Fruit fly (Drosophila melanogaster) whole organism, embryonic: Measurements from ENCODE around the gene cactin.

Experiments
- Ada2b ChIP-seq: fragments of 200-800 bp; sonication (Bioruptor generic); IDR thresholded peaks from 2 replicates; pipeline ENCODE4 v1.3.6; 2022; ENCODE audit warnings: missing biosample characterization, missing genetic modification characterization
- Adf1 ChIP-seq: fragments of 200-800 bp; sonication (Bioruptor generic); IDR thresholded peaks from 2 replicates; pipeline ENCODE4 v1.3.6; 2022; ENCODE audit warnings: missing biosample characterization, missing genetic modification characterization
- CG10274 ChIP-seq: fragments of 200-800 bp; sonication (Bioruptor generic); optimal IDR thresholded peaks from 3 replicates; lab custom pipeline; 2017; ENCODE audit warnings: missing biosample characterization, mild to moderate bottlenecking, missing genetic modification characterization
- CG11085 ChIP-seq: fragments of 200-800 bp; sonication (Bioruptor generic); IDR thresholded peaks from 2 replicates; pipeline ENCODE4 v1.3.6; 2022; ENCODE audit warnings: missing biosample characterization, missing genetic modification characterization
- CG11560 ChIP-seq: fragments of 200-800 bp; sonication (Bioruptor generic); IDR thresholded peaks from 3 replicates; pipeline ENCODE4 v1.3.6; 2022; ENCODE audit warnings: missing biosample characterization, missing genetic modification characterization
- CG11723 ChIP-seq: fragments of 200-800 bp; sonication (Bioruptor generic); optimal IDR thresholded peaks from 2 replicates; lab custom pipeline; 2017; ENCODE audit warnings: missing biosample characterization, mild to moderate bottlenecking, missing genetic modification characterization
- CG12299 ChIP-seq: fragments of 200-800 bp; sonication (Bioruptor generic); optimal IDR thresholded peaks from 2 replicates; lab custom pipeline; 2018; ENCODE audit warnings: missing biosample characterization, mild to moderate bottlenecking, missing genetic modification characterization
- CG12659 ChIP-seq: fragments of 200-800 bp; sonication (Bioruptor generic); optimal IDR thresholded peaks from 3 replicates; lab custom pipeline; 2017; ENCODE audit warnings: mild to moderate bottlenecking, missing biosample characterization, missing genetic modification reagents, missing genetic modification characterization
- CG12769 ChIP-seq: fragments of 200-800 bp; sonication (Bioruptor generic); optimal IDR thresholded peaks from 2 replicates; lab custom pipeline; 2019; ENCODE audit warnings: missing biosample characterization, mild to moderate bottlenecking, missing genetic modification characterization, moderate library complexity
- CG13287 ChIP-seq: fragments of 200-800 bp; sonication (Bioruptor generic); IDR thresholded peaks from 2 replicates; pipeline ENCODE4 v1.3.6; 2022; ENCODE audit warnings: missing biosample characterization, missing genetic modification characterization; ENCODE audit not compliant: partially characterized antibody
- CG14965 ChIP-seq: fragments of 200-800 bp; sonication (Bioruptor generic); optimal IDR thresholded peaks from 2 replicates; lab custom pipeline; 2016; ENCODE audit warnings: missing biosample characterization, missing genetic modification characterization, borderline replicate concordance
- CG17802 ChIP-seq: fragments of 200-800 bp; sonication (Bioruptor generic); optimal IDR thresholded peaks from 2 replicates; lab custom pipeline; 2018; ENCODE audit warnings: missing biosample characterization, mild to moderate bottlenecking, missing genetic modification characterization, moderate library complexity
- CG18599 ChIP-seq: fragments of 200-800 bp; sonication (Bioruptor generic); optimal IDR thresholded peaks from 3 replicates; lab custom pipeline; 2017; ENCODE audit warnings: missing biosample characterization, missing genetic modification characterization, mild to moderate bottlenecking, moderate library complexity, missing genetic modification reagents
- CG2875 ChIP-seq: fragments of 200-800 bp; sonication (Bioruptor generic); optimal IDR thresholded peaks from 2 replicates; lab custom pipeline; 2017; ENCODE audit warnings: missing biosample characterization, mild to moderate bottlenecking, missing genetic modification characterization, missing genetic modification reagents
- CG3065 ChIP-seq: fragments of 200-800 bp; sonication (Bioruptor generic); optimal IDR thresholded peaks from 2 replicates; lab custom pipeline; 2016; ENCODE audit warnings: missing biosample characterization, missing genetic modification characterization
- CG31365 ChIP-seq: fragments of 200-800 bp; sonication (Bioruptor generic); optimal IDR thresholded peaks from 2 replicates; lab custom pipeline; 2018; ENCODE audit warnings: missing biosample characterization, mild to moderate bottlenecking, missing genetic modification characterization
- CG42726 ChIP-seq: fragments of 200-800 bp; sonication (Bioruptor generic); IDR thresholded peaks from 2 replicates; pipeline ENCODE4 v1.3.6; 2022; ENCODE audit warnings: missing biosample characterization, missing genetic modification characterization; ENCODE audit not compliant: partially characterized antibody
- CG4360 ChIP-seq: fragments of 200-800 bp; sonication (Bioruptor generic); IDR thresholded peaks from 2 replicates; pipeline ENCODE4 v1.3.6; 2022; ENCODE audit warnings: missing biosample characterization, missing genetic modification characterization
- CG6654 ChIP-seq: fragments of 200-800 bp; sonication (Bioruptor generic); optimal IDR thresholded peaks from 2 replicates; lab custom pipeline; 2017; ENCODE audit warnings: missing biosample characterization, mild to moderate bottlenecking, missing genetic modification characterization
- CG6813 ChIP-seq: fragments of 200-800 bp; sonication (Bioruptor generic); optimal IDR thresholded peaks from 2 replicates; lab custom pipeline; 2017; ENCODE audit warnings: missing biosample characterization, missing genetic modification characterization, mild to moderate bottlenecking, moderate library complexity, missing genetic modification reagents
- Dfd ChIP-seq, 2 experiments: fragments of >200 bp; optimal IDR thresholded peaks; 2 replicates each; lab custom pipeline; 2017; ENCODE audit warnings: missing biosample characterization in 2 of 2, missing genetic modification characterization in 2 of 2
- Dip3 ChIP-seq: fragments of 200-800 bp; sonication (Bioruptor generic); optimal IDR thresholded peaks from 3 replicates; lab custom pipeline; 2016; ENCODE audit warnings: missing biosample characterization, missing genetic modification characterization
- Dref ChIP-seq: fragments of 200-800 bp; sonication (Bioruptor generic); IDR thresholded peaks from 2 replicates; pipeline ENCODE4 v1.3.6; 2022; ENCODE audit warnings: missing biosample characterization, missing genetic modification characterization
- Hmx ChIP-seq: fragments of 200-800 bp; sonication (Bioruptor generic); optimal IDR thresholded peaks from 2 replicates; lab custom pipeline; 2016; ENCODE audit warnings: missing biosample characterization, missing genetic modification characterization
- Myb ChIP-seq: fragments of 200-800 bp; sonication (Bioruptor generic); optimal IDR thresholded peaks from 2 replicates; lab custom pipeline; 2016; ENCODE audit warnings: missing biosample characterization, missing genetic modification characterization
- Opbp ChIP-seq: fragments of 200-800 bp; sonication (Bioruptor generic); IDR thresholded peaks from 3 replicates; pipeline ENCODE4 v1.3.6; 2022; ENCODE audit warnings: missing biosample characterization, missing genetic modification characterization; ENCODE audit not compliant: partially characterized antibody
- Pdp1 ChIP-seq, 2 experiments: fragments of 200-800 bp; sonication (Bioruptor generic); optimal IDR thresholded peaks; 3 replicates each; lab custom pipeline; 2016; ENCODE audit warnings: missing biosample characterization in 2 of 2, missing genetic modification characterization in 2 of 2, mild to moderate bottlenecking in 1 of 2, moderate library complexity in 1 of 2
- Spps ChIP-seq: fragments of 200-800 bp; sonication (Bioruptor generic); optimal IDR thresholded peaks from 2 replicates; lab custom pipeline; 2018; ENCODE audit warnings: missing biosample characterization, mild to moderate bottlenecking, missing genetic modification characterization
- Usf ChIP-seq: fragments of 200-800 bp; sonication (Bioruptor generic); optimal IDR thresholded peaks from 2 replicates; lab custom pipeline; 2017; ENCODE audit warnings: missing genotype, missing biosample characterization, missing genetic modification characterization
- Xrp1 ChIP-seq: fragments of 200-800 bp; sonication (Bioruptor generic); IDR thresholded peaks from 2 replicates; pipeline ENCODE4 v1.3.6; 2022; ENCODE audit warnings: missing biosample characterization, missing genetic modification characterization
- aop ChIP-seq: fragments of 200-800 bp; sonication (Bioruptor generic); IDR thresholded peaks from 2 replicates; pipeline ENCODE4 v1.3.6; 2022; ENCODE audit warnings: missing biosample characterization, missing genetic modification characterization
- ato ChIP-seq: fragments of 200-800 bp; sonication (Bioruptor generic); IDR thresholded peaks from 2 replicates; pipeline ENCODE4 v1.3.6; 2022; ENCODE audit warnings: missing biosample characterization, missing genetic modification characterization; ENCODE audit not compliant: partially characterized antibody
- bbx ChIP-seq: fragments of 200-800 bp; sonication (Bioruptor generic); IDR thresholded peaks from 2 replicates; pipeline ENCODE4 v1.3.6; 2022; ENCODE audit warnings: missing biosample characterization, missing genetic modification characterization; ENCODE audit not compliant: partially characterized antibody
- chif ChIP-seq, 2 experiments: fragments of 200-800 bp; sonication (Bioruptor generic); optimal IDR thresholded peaks; 3 replicates each; lab custom pipeline; 2016; ENCODE audit warnings: missing biosample characterization in 2 of 2, missing genetic modification characterization in 2 of 2
- chm ChIP-seq: fragments of 200-800 bp; sonication (Bioruptor generic); IDR thresholded peaks from 2 replicates; pipeline ENCODE4 v1.3.6; 2022; ENCODE audit warnings: missing biosample characterization, missing genetic modification characterization
- croc ChIP-seq: fragments of 200-800 bp; sonication (Bioruptor generic); conservative IDR thresholded peaks from 3 replicates; pipeline ENCODE4 v1.3.6; 2022; ENCODE audit warnings: missing biosample characterization, missing genetic modification characterization
- dpn ChIP-seq, 2 experiments: fragments of 200-800 bp; sonication (Bioruptor generic); optimal IDR thresholded peaks; 3 replicates each; lab custom pipeline; 2016; ENCODE audit warnings: missing biosample characterization in 2 of 2, missing genetic modification characterization in 2 of 2
- en ChIP-seq: fragments of 200-800 bp; sonication (Bioruptor generic); optimal IDR thresholded peaks from 2 replicates; lab custom pipeline; 2016; ENCODE audit warnings: missing biosample characterization, missing genetic modification characterization
- fru ChIP-seq: fragments of >200 bp; optimal IDR thresholded peaks from 2 replicates; lab custom pipeline; 2017
- onecut ChIP-seq: fragments of 200-800 bp; sonication (Bioruptor generic); IDR thresholded peaks from 2 replicates; pipeline ENCODE4 v1.3.6; 2022; ENCODE audit warnings: missing biosample characterization, missing genetic modification characterization
- pfk ChIP-seq: fragments of 200-800 bp; sonication (Bioruptor generic); optimal IDR thresholded peaks from 2 replicates; lab custom pipeline; 2018; ENCODE audit warnings: missing biosample characterization, mild to moderate bottlenecking, missing genetic modification characterization, moderate library complexity
- run ChIP-seq: fragments of 200-800 bp; sonication (Bioruptor generic); optimal IDR thresholded peaks from 3 replicates; lab custom pipeline; 2018; ENCODE audit warnings: missing biosample characterization, mild to moderate bottlenecking, missing genetic modification characterization
- sc ChIP-seq, 3 experiments: fragments of >200 bp in 2 of 3; fragments of 200-800 bp in 1 of 3; sonication (Bioruptor generic) in 1 of 3; optimal IDR thresholded peaks; 2 replicates in 2 of 3; 3 replicates in 1 of 3; lab custom pipeline; 2017; ENCODE audit warnings: mild to moderate bottlenecking in 1 of 3, missing biosample characterization in 1 of 3, missing genetic modification characterization in 1 of 3, missing genetic modification reagents in 1 of 3
- sens ChIP-seq: fragments of 200-800 bp; sonication (Bioruptor generic); peaks from one replicate; lab custom pipeline; 2016; ENCODE audit warnings: missing biosample characterization, missing genetic modification characterization
- ssp ChIP-seq: fragments of 200-800 bp; sonication (Bioruptor generic); IDR thresholded peaks from 2 replicates; pipeline ENCODE4 v1.3.6; 2022; ENCODE audit warnings: missing biosample characterization, missing genetic modification characterization
- ttk ChIP-seq: fragments of 200-800 bp; sonication (Bioruptor generic); IDR thresholded peaks from 2 replicates; pipeline ENCODE4 v2.1.2; 2022; ENCODE audit warnings: missing biosample characterization, missing genetic modification characterization
- twi ChIP-seq: fragments of 200-800 bp; optimal IDR thresholded peaks from 2 replicates; lab custom pipeline; 2019; ENCODE audit warnings: missing biosample characterization, mild to moderate bottlenecking, missing genetic modification characterization, moderate library complexity

Gene cactin

DNA sequence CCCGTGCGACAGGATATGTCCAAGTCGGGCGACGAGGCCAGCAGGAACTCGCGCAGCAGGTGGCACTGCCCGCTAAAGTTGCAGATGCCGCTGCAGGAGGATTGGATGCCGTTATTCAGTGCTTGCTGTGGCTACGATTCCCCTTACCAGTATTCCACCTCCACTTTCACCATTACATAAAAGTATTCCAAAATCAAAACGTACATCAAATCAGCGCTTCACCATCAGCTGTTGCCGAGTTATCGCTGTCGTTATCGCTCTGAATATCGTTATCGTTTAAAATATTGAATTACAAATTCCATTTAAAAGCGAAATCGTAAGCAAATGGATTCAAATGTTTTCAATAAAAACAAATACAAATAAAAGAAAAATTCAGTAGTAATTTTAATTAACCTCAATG is 2.9 kb downstream of the cactin start, which contains the start of gene CG15456 (continued):
- peak in 1 of 2 experiments; percentile 97 for TF ChIP-seq Pdp1 (GFP tag; optimal IDR thresholded peaks at IDR 0.05; lab: Kevin White, UChicago)
- peak; percentile 73; the same call in 2 of the 3 replicates for TF ChIP-seq Opbp
- TF ChIP-seq CG18599 (GFP tag; lab: Kevin White, UChicago): no peak
- TF ChIP-seq Spps (tag; lab: Kevin White, UChicago): no peak

DNA sequence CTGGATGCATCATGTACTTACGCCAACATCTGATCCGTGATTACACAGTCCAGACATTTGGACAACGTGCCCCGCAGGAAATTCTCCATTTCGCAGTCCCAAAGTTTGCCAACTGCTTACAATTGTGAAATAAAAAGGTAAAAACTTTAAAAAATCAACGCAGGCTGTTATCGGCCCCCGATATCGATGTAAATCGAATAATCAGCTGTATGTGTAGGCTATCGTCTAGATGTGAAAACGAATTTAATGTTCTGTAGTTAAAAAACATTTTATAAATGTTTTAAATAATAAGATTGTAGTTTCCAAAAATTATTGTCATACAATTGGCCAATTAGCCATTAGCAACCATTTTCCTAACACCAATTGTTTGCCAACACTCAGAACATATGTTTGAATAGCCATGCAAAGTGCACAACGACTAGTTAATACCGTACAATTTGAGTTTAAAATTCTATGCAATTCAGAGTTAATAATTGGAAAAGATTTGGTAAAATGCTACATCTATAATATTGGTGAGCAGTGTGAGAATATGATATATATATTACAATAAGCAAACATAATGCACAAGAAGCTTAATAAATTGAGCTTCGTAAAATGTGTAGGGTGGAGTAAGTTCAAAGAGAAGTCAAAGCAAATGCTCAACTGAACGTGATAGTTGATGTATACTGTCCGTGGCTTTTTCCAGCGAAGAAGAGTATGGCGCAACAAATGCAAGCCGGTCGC is 5.8 kb downstream of the cactin start, which contains the start of the genes CG11710 and mal:
Gene CG11710 (minus strand): TSS at position 192 of the 723 bp plus-strand sequence.
Gene mal (plus strand): TSS at position 194 of the 723 bp plus-strand sequence.
- TF ChIP-seq CG2875 (GFP tag; lab: Kevin White, UChicago): no peak
- peak; percentile 36 to 68 for TF ChIP-seq chif (GFP tag; optimal IDR thresholded peaks at IDR 0.05; lab: Kevin White, UChicago)
- TF ChIP-seq CG6654 (GFP tag; lab: Kevin White, UChicago): peak; percentile 58
- TF ChIP-seq bbx (GFP tag; lab: Robert Waterston, UW): peak; percentile 56; the same call in 1 of the 2 replicates
- no peak for TF ChIP-seq chm (GFP tag; lab: Robert Waterston, UW)
- TF ChIP-seq twi: peak; percentile 61
- TF ChIP-seq fru: no peak
- TF ChIP-seq CG13287 (GFP tag; lab: Robert Waterston, UW): peak; percentile 51
- TF ChIP-seq en (GFP tag; lab: Kevin White, UChicago): peak; percentile 72
- peak; percentile 30 for TF ChIP-seq CG12299 (tag; lab: Kevin White, UChicago)
- TF ChIP-seq Dip3: peak; percentile 84
- TF ChIP-seq CG3065: no peak
- TF ChIP-seq pfk (GFP tag; lab: Kevin White, UChicago): peak; percentile 14
- TF ChIP-seq Ada2b (GFP tag; lab: Robert Waterston, UW): peak; percentile 73
- peak; percentile 77 for TF ChIP-seq croc (GFP tag; lab: Robert Waterston, UW)
- peak; percentile 48; the same call in 1 of the 2 replicates for TF ChIP-seq Adf1 (GFP tag; lab: Robert Waterston, UW)
- TF ChIP-seq CG31365 (tag; lab: Kevin White, UChicago): peak; percentile 71
- TF ChIP-seq sc (optimal IDR thresholded peaks at IDR 0.05; lab: Kevin White, UChicago): no peak
- TF ChIP-seq sc (GFP tag; optimal IDR thresholded peaks at IDR 0.05; lab: Kevin White, UChicago): no peak
- peak; percentile 62 for TF ChIP-seq Hmx (GFP tag; lab: Kevin White, UChicago)
- no peak for TF ChIP-seq ato
- no peak for TF ChIP-seq CG12769 (tag; lab: Kevin White, UChicago)
- TF ChIP-seq ttk: peak; percentile 56; the same call in 1 of the 2 replicates
- TF ChIP-seq CG14965 (GFP tag; lab: Kevin White, UChicago): no peak
- TF ChIP-seq CG4360 (GFP tag; lab: Robert Waterston, UW): no peak
- TF ChIP-seq dpn (GFP tag; optimal IDR thresholded peaks at IDR 0.05; lab: Kevin White, UChicago): peak; percentile 67 to 78
- TF ChIP-seq Dref: peak; percentile 61
- peak; percentile 82 for TF ChIP-seq CG12659 (GFP tag; lab: Kevin White, UChicago)
- peak; percentile 86; the same call in 2 of the 3 replicates for TF ChIP-seq CG11560
- no peak for TF ChIP-seq CG42726 (GFP tag; lab: Robert Waterston, UW)
- TF ChIP-seq aop (GFP tag; lab: Robert Waterston, UW): no peak
- TF ChIP-seq CG11085: peak; percentile 57; the same call in 1 of the 2 replicates
- peak; percentile 51 for TF ChIP-seq CG6813 (GFP tag; lab: Kevin White, UChicago)
- peak; percentile 69 for TF ChIP-seq ssp (GFP tag; lab: Robert Waterston, UW)
- TF ChIP-seq sens: peak; percentile 95
- no peak for TF ChIP-seq CG11723 (GFP tag; lab: Kevin White, UChicago)
- TF ChIP-seq run (tag; lab: Kevin White, UChicago): no peak
- peak; percentile 82; the same call in 1 of the 2 replicates for TF ChIP-seq Xrp1
- peak; percentile 67 for TF ChIP-seq CG10274 (GFP tag; lab: Kevin White, UChicago)
- TF ChIP-seq Usf (GFP tag; lab: Kevin White, UChicago): peak; percentile 41
- TF ChIP-seq Myb: peak; percentile 47
- no peak for TF ChIP-seq Dfd (GFP tag; optimal IDR thresholded peaks at IDR 0.05; lab: Kevin White, UChicago)
- peak; percentile 71 for TF ChIP-seq onecut (GFP tag; lab: Robert Waterston, UW)
- TF ChIP-seq CG17802: peak; percentile 53
